Fruit fly (Drosophila melanogaster) whole organism, embryonic: ENCODE results near the gene CG7974.

Experiments used
- Atf-2 ChIP-seq: fragments of 200-800 bp; sonication (Bioruptor generic); optimal IDR thresholded peaks from 2 replicates; lab custom pipeline; 2016; ENCODE audit warnings: missing biosample characterization, missing genetic modification characterization
- B-H2 ChIP-seq: fragments of 200-800 bp; sonication (Bioruptor generic); optimal IDR thresholded peaks from 2 replicates; lab custom pipeline; 2018; ENCODE audit warnings: missing biosample characterization, mild to moderate bottlenecking, missing genetic modification characterization
- CG10147 ChIP-seq: fragments of 200-800 bp; sonication (Bioruptor generic); optimal IDR thresholded peaks from 2 replicates; lab custom pipeline; 2019; ENCODE audit warnings: missing biosample characterization, mild to moderate bottlenecking, missing genetic modification characterization, moderate library complexity
- CG12391 ChIP-seq: fragments of 200-800 bp; sonication (Bioruptor generic); optimal IDR thresholded peaks from 3 replicates; lab custom pipeline; 2018; ENCODE audit warnings: missing biosample characterization, mild to moderate bottlenecking, missing genetic modification characterization, moderate library complexity
- CG13123 ChIP-seq: fragments of 200-800 bp; sonication (Bioruptor generic); optimal IDR thresholded peaks from 2 replicates; lab custom pipeline; 2016; ENCODE audit warnings: missing biosample characterization, missing genetic modification characterization
- CG15269 ChIP-seq: fragments of 200-800 bp; sonication (Bioruptor generic); optimal IDR thresholded peaks from 2 replicates; lab custom pipeline; 2018; ENCODE audit warnings: missing biosample characterization, mild to moderate bottlenecking, missing genetic modification characterization, moderate library complexity
- CG17802 ChIP-seq: fragments of 200-800 bp; sonication (Bioruptor generic); optimal IDR thresholded peaks from 2 replicates; lab custom pipeline; 2018; ENCODE audit warnings: missing biosample characterization, mild to moderate bottlenecking, missing genetic modification characterization, moderate library complexity
- CG17912 ChIP-seq: fragments of 200-800 bp; sonication (Bioruptor generic); optimal IDR thresholded peaks from 2 replicates; lab custom pipeline; 2018; ENCODE audit warnings: missing biosample characterization, mild to moderate bottlenecking, missing genetic modification characterization
- CG18011 ChIP-seq: fragments of 200-800 bp; sonication (Bioruptor generic); optimal IDR thresholded peaks from 2 replicates; lab custom pipeline; 2017; ENCODE audit warnings: missing biosample characterization, missing genetic modification characterization, mild to moderate bottlenecking, moderate library complexity, missing genotype
- CG1832 ChIP-seq: fragments of 200-800 bp; sonication (Bioruptor generic); optimal IDR thresholded peaks from 2 replicates; lab custom pipeline; 2017; ENCODE audit warnings: missing biosample characterization, mild to moderate bottlenecking, missing genetic modification characterization, inconsistent platforms
- CG2116 ChIP-seq: fragments of 200-800 bp; sonication (Bioruptor generic); optimal IDR thresholded peaks from 3 replicates; lab custom pipeline; 2018; ENCODE audit warnings: missing biosample characterization, mild to moderate bottlenecking, missing genetic modification characterization
- CG33213 ChIP-seq: fragments of 200-800 bp; sonication (Bioruptor generic); optimal IDR thresholded peaks from 3 replicates; lab custom pipeline; 2016; ENCODE audit warnings: missing biosample characterization, missing genetic modification characterization
- CG4328 ChIP-seq: fragments of 200-800 bp; sonication (Bioruptor generic); optimal IDR thresholded peaks from 3 replicates; lab custom pipeline; 2017; ENCODE audit warnings: missing biosample characterization, missing genetic modification reagents, missing genetic modification characterization
- CG4854 ChIP-seq: fragments of 200-800 bp; sonication (Bioruptor generic); optimal IDR thresholded peaks from 2 replicates; lab custom pipeline; 2016; ENCODE audit warnings: missing biosample characterization, missing genetic modification characterization, inconsistent platforms
- CG6854 ChIP-seq: fragments of 200-800 bp; sonication (Bioruptor generic); optimal IDR thresholded peaks from 3 replicates; lab custom pipeline; 2017; ENCODE audit warnings: missing biosample characterization, mild to moderate bottlenecking, missing genetic modification characterization
- CG8089 ChIP-seq: fragments of 200-800 bp; sonication (Bioruptor generic); optimal IDR thresholded peaks from 3 replicates; lab custom pipeline; 2016; ENCODE audit warnings: missing biosample characterization, missing genetic modification characterization
- Camta ChIP-seq: fragments of 200-800 bp; sonication (Bioruptor generic); optimal IDR thresholded peaks from 2 replicates; lab custom pipeline; 2016; ENCODE audit warnings: missing biosample characterization, missing genetic modification characterization
- Deaf1 ChIP-seq: fragments of 200-800 bp; optimal IDR thresholded peaks from 3 replicates; lab custom pipeline; 2019; ENCODE audit warnings: missing biosample characterization, mild to moderate bottlenecking, missing genetic modification characterization, moderate library complexity
- Dref ChIP-seq: fragments of 200-800 bp; sonication (Bioruptor generic); IDR thresholded peaks from 2 replicates; pipeline ENCODE4 v1.3.6; 2022; ENCODE audit warnings: missing biosample characterization, missing genetic modification characterization
- Ets97D ChIP-seq: fragments of 200-800 bp; sonication (Bioruptor generic); optimal IDR thresholded peaks from 3 replicates; lab custom pipeline; 2016; ENCODE audit warnings: missing biosample characterization, missing genetic modification characterization
- H15 ChIP-seq: fragments of 200-800 bp; sonication (Bioruptor generic); IDR thresholded peaks from 3 replicates; pipeline ENCODE4 v1.3.6; 2022; ENCODE audit warnings: missing biosample characterization, missing genetic modification characterization
- HLH3B ChIP-seq: fragments of 200-800 bp; sonication (Bioruptor generic); IDR thresholded peaks from 2 replicates; pipeline ENCODE4 v1.3.6; 2022; ENCODE audit warnings: missing biosample characterization, missing genetic modification characterization
- Hmr ChIP-seq: fragments of 200-800 bp; sonication (Bioruptor generic); optimal IDR thresholded peaks from 3 replicates; lab custom pipeline; 2017; ENCODE audit warnings: mild to moderate bottlenecking, missing biosample characterization, missing genetic modification reagents, missing genetic modification characterization
- Sin3A ChIP-seq: fragments of >200 bp; optimal IDR thresholded peaks from 2 replicates; lab custom pipeline; 2018
- Stat92E ChIP-seq, 3 experiments: fragments of >200 bp in 2 of 3; fragments of 200-800 bp in 1 of 3; sonication (Bioruptor generic) in 1 of 3; optimal IDR thresholded peaks; 2 replicates each; lab custom pipeline; 2017 to 2019; ENCODE audit warnings: missing biosample characterization in 3 of 3, missing genetic modification characterization in 3 of 3, mild to moderate bottlenecking in 1 of 3, moderate library complexity in 1 of 3
- TFAM ChIP-seq: fragments of 200-800 bp; sonication (Bioruptor generic); optimal IDR thresholded peaks from 2 replicates; lab custom pipeline; 2017; ENCODE audit warnings: missing biosample characterization, missing genetic modification characterization, inconsistent platforms
- Taf1 ChIP-seq: fragments of 200-800 bp; sonication (Bioruptor generic); IDR thresholded peaks from 2 replicates; pipeline ENCODE4 v1.3.6; 2022; ENCODE audit warnings: missing biosample characterization, missing genetic modification characterization
- Trl ChIP-seq, 3 experiments: fragments of >200 bp in 2 of 3; fragments of 200-800 bp in 1 of 3; sonication (Bioruptor generic) in 1 of 3; optimal IDR thresholded peaks; 2 replicates in 1 of 3; 3 replicates in 2 of 3; lab custom pipeline; 2016 to 2017; ENCODE audit warnings: missing biosample characterization in 1 of 3, missing genetic modification characterization in 1 of 3
- ab ChIP-seq: fragments of 200-800 bp; sonication (Bioruptor generic); optimal IDR thresholded peaks from 2 replicates; lab custom pipeline; 2016; ENCODE audit warnings: missing biosample characterization, missing genetic modification characterization
- abd-A ChIP-seq: fragments of 200-800 bp; sonication (Bioruptor generic); optimal IDR thresholded peaks from 3 replicates; lab custom pipeline; 2019; ENCODE audit warnings: missing biosample characterization, mild to moderate bottlenecking, missing genetic modification characterization, moderate library complexity
- grn ChIP-seq: fragments of 200-800 bp; sonication (Bioruptor generic); optimal IDR thresholded peaks from 3 replicates; lab custom pipeline; 2017; ENCODE audit warnings: missing biosample characterization, missing genetic modification characterization
- ham ChIP-seq: fragments of 200-800 bp; sonication (Bioruptor generic); IDR thresholded peaks from 2 replicates; pipeline ENCODE4 v1.3.6; 2022; ENCODE audit warnings: missing biosample characterization, missing genetic modification characterization
- hth ChIP-seq: fragments of >200 bp; optimal IDR thresholded peaks from 2 replicates; lab custom pipeline; 2017; ENCODE audit warnings: inconsistent platforms
- kni ChIP-seq: fragments of 200-800 bp; sonication (Bioruptor generic); optimal IDR thresholded peaks from 3 replicates; lab custom pipeline; 2017; ENCODE audit warnings: mild to moderate bottlenecking, missing biosample characterization, missing genetic modification reagents, missing genetic modification characterization
- lola ChIP-seq, 3 experiments: fragments of >200 bp in 2 of 3; fragments of 200-800 bp in 1 of 3; sonication (Bioruptor generic) in 1 of 3; optimal IDR thresholded peaks; 2 replicates each; lab custom pipeline; 2017 to 2019; ENCODE audit warnings: missing biosample characterization in 3 of 3, missing genetic modification characterization in 3 of 3, mild to moderate bottlenecking in 1 of 3, moderate library complexity in 1 of 3
- nerfin-2 ChIP-seq: fragments of 200-800 bp; sonication (Bioruptor generic); IDR thresholded peaks from 2 replicates; pipeline ENCODE4 v1.3.6; 2022; ENCODE audit warnings: missing biosample characterization, missing genetic modification characterization; ENCODE audit not compliant: partially characterized antibody
- oc ChIP-seq: fragments of 200-800 bp; sonication (Bioruptor generic); optimal IDR thresholded peaks from 2 replicates; lab custom pipeline; 2018; ENCODE audit warnings: missing biosample characterization, mild to moderate bottlenecking, missing genetic modification characterization, moderate library complexity
- phol ChIP-seq: fragments of 200-800 bp; sonication (Bioruptor generic); optimal IDR thresholded peaks from 3 replicates; lab custom pipeline; 2018; ENCODE audit warnings: missing biosample characterization, mild to moderate bottlenecking, missing genetic modification characterization, moderate library complexity
- rib ChIP-seq: fragments of 200-800 bp; sonication (Bioruptor generic); IDR thresholded peaks from 2 replicates; pipeline ENCODE4 v1.3.6; 2022; ENCODE audit warnings: missing biosample characterization, missing genetic modification characterization
- sna ChIP-seq: fragments of 200-800 bp; sonication (Bioruptor generic); IDR thresholded peaks from 2 replicates; pipeline ENCODE4 v1.3.6; 2022; ENCODE audit warnings: missing biosample characterization, missing genetic modification characterization; ENCODE audit not compliant: partially characterized antibody
- so ChIP-seq: fragments of 200-800 bp; sonication (Bioruptor generic); IDR thresholded peaks from 3 replicates; pipeline ENCODE4 v1.3.6; 2022; ENCODE audit warnings: missing biosample characterization, missing genetic modification characterization
- stc ChIP-seq: fragments of 200-800 bp; sonication (Bioruptor generic); IDR thresholded peaks from 2 replicates; pipeline ENCODE4 v1.3.6; 2022; ENCODE audit warnings: missing biosample characterization, missing genetic modification characterization
- stwl ChIP-seq: fragments of 200-800 bp; sonication (Bioruptor generic); optimal IDR thresholded peaks from 3 replicates; lab custom pipeline; 2018; ENCODE audit warnings: missing biosample characterization, mild to moderate bottlenecking, missing genetic modification characterization, moderate library complexity
- tap ChIP-seq: fragments of 200-800 bp; optimal IDR thresholded peaks from 3 replicates; lab custom pipeline; 2019; ENCODE audit warnings: missing biosample characterization, mild to moderate bottlenecking, missing genetic modification characterization, moderate library complexity
- tll ChIP-seq, 2 experiments: fragments of 200-800 bp in 1 of 2; fragments of >200 bp in 1 of 2; sonication (Bioruptor generic) in 1 of 2; optimal IDR thresholded peaks; 2 replicates each; lab custom pipeline; 2017 to 2019; ENCODE audit warnings: missing biosample characterization in 2 of 2, missing genetic modification characterization in 2 of 2, mild to moderate bottlenecking in 1 of 2, moderate library complexity in 1 of 2
- twi ChIP-seq: fragments of 200-800 bp; optimal IDR thresholded peaks from 2 replicates; lab custom pipeline; 2019; ENCODE audit warnings: missing biosample characterization, mild to moderate bottlenecking, missing genetic modification characterization, moderate library complexity
- unc-4 ChIP-seq: fragments of 200-800 bp; sonication (Bioruptor generic); IDR thresholded peaks from 2 replicates; pipeline ENCODE4 v1.3.6; 2022; ENCODE audit warnings: missing biosample characterization, missing genetic modification characterization; ENCODE audit not compliant: partially characterized antibody
- zfh1 ChIP-seq: fragments of 200-800 bp; sonication (Bioruptor generic); IDR thresholded peaks from 3 replicates; pipeline ENCODE4 v1.3.6; 2022; ENCODE audit warnings: missing biosample characterization, missing genetic modification characterization

CG7974 gene

dm6 chr3L:1639185-1639812, 25.6 kb upstream of the CG7974 start, which contains the start of the genes Mettl2 and Bgb (continued):
- TF ChIP-seq TFAM (GFP tag; lab: Kevin White, UChicago) (no peak), stwl (tag; lab: Kevin White, UChicago) (peak; percentile 42), CG4328 (GFP tag; lab: Kevin White, UChicago) (peak; percentile 59), Atf-2 (peak; percentile 64), unc-4 (GFP tag; lab: Robert Waterston, UW) (peak; percentile 72), B-H2 (GFP tag; lab: Kevin White, UChicago) (no peak), lola (GFP tag; optimal IDR thresholded peaks at IDR 0.05; lab: Kevin White, UChicago) (peak in 1 of 3 experiments; percentile 72), phol (tag; lab: Kevin White, UChicago) (peak; percentile 87), kni (GFP tag; lab: Kevin White, UChicago) (peak; percentile 25), CG2116 (GFP tag; lab: Kevin White, UChicago) (peak; percentile 53), CG18011 (GFP tag; lab: Kevin White, UChicago) (peak; percentile 36), abd-A (tag; lab: Kevin White, UChicago) (no peak), tll (GFP tag; optimal IDR thresholded peaks at IDR 0.05; lab: Kevin White, UChicago) (peak; percentile 93), Trl (optimal IDR thresholded peaks at IDR 0.05; lab: Kevin White, UChicago) (peak in 1 of 2 experiments; percentile 9), Trl (GFP tag; optimal IDR thresholded peaks at IDR 0.05; lab: Kevin White, UChicago) (peak; percentile 83), Hmr (GFP tag; lab: Kevin White, UChicago) (peak; percentile 63), Sin3A (lab: Kevin White, UChicago) (peak; percentile 95), ham (GFP tag; lab: Robert Waterston, UW) (0 out of 2 replicates have a peak, but pooled peaks have one; percentile 31), CG1832 (GFP tag; lab: Kevin White, UChicago) (no peak), twi (peak; percentile 59), HLH3B (GFP tag; lab: Robert Waterston, UW) (peak; percentile 72), zfh1 (GFP tag; lab: Robert Waterston, UW) (peak; percentile 84), rib (GFP tag; lab: Robert Waterston, UW) (peak; percentile 46; the same call in 1 of the 2 replicates), Dref (GFP tag; lab: Robert Waterston, UW) (no peak), CG4854 (GFP tag; lab: Kevin White, UChicago) (no peak), CG10147 (peak; percentile 76), oc (no peak), Ets97D (GFP tag; lab: Kevin White, UChicago) (peak; percentile 69), Taf1 (GFP tag; lab: Robert Waterston, UW) (peak; percentile 73), Deaf1 (peak; percentile 27), ab (GFP tag; lab: Kevin White, UChicago) (peak; percentile 49), CG17912 (GFP tag; lab: Kevin White, UChicago) (no peak), tap (tag; lab: Kevin White, UChicago) (no peak), nerfin-2 (GFP tag; lab: Robert Waterston, UW) (no peak), CG13123 (GFP tag; lab: Kevin White, UChicago) (peak; percentile 50), CG17802 (peak; percentile 34), Camta (GFP tag; lab: Kevin White, UChicago) (peak; percentile 75), CG33213 (GFP tag; lab: Kevin White, UChicago) (peak; percentile 65), CG6854 (no peak), sna (GFP tag; lab: Robert Waterston, UW) (peak; percentile 69; the same call in 1 of the 2 replicates), stc (GFP tag; lab: Robert Waterston, UW) (0 out of 2 replicates have a peak, but pooled peaks have one; percentile 39), grn (no peak), H15 (GFP tag; lab: Robert Waterston, UW) (peak; percentile 85), Stat92E (GFP tag; optimal IDR thresholded peaks at IDR 0.05; lab: Kevin White, UChicago) (no peak), CG15269 (tag; lab: Kevin White, UChicago) (no peak), so (GFP tag; lab: Robert Waterston, UW) (no peak; the same call in 2 of the 3 replicates), CG12391 (peak; percentile 75), hth (lab: Kevin White, UChicago) (no peak), CG8089 (peak; percentile 62)
